Worm (Caenorhabditis elegans) whole organism, L1 larva: Measurements from ENCODE around the gene pqm-1.

Experiments used
- C16A3.4 ChIP-seq: fragments of 150-350 bp; optimal IDR thresholded peaks from 2 replicates; lab custom pipeline; 2014; ENCODE audit warnings: missing biosample characterization, missing genetic modification characterization
- C34B4.2 ChIP-seq: sonication (generic microtip); optimal IDR thresholded peaks from 2 replicates; lab custom pipeline; 2017; ENCODE audit warnings: mild to moderate bottlenecking, missing genetic modification characterization, missing compliant biosample characterization
- F16B12.6 ChIP-seq: fragments of 150-350 bp; optimal IDR thresholded peaks from 2 replicates; lab custom pipeline; 2014; ENCODE audit warnings: missing biosample characterization, missing genetic modification characterization
- aha-1 ChIP-seq: fragments of 150-350 bp; optimal IDR thresholded peaks from 2 replicates; lab custom pipeline; 2014; ENCODE audit warnings: missing biosample characterization, missing genetic modification characterization
- aly-2 ChIP-seq: fragments of 150-350 bp; optimal IDR thresholded peaks from 2 replicates; lab custom pipeline; 2014; ENCODE audit warnings: missing biosample characterization, missing genetic modification characterization
- ama-1 ChIP-seq: fragments of 150-350 bp; optimal IDR thresholded peaks from 2 replicates; lab custom pipeline; 2014
- blmp-1 ChIP-seq: fragments of 150-350 bp; optimal IDR thresholded peaks from 2 replicates; lab custom pipeline; 2014; ENCODE audit warnings: missing biosample characterization, missing genetic modification characterization
- ceh-82 ChIP-seq, 3 experiments: fragments of 150-350 bp in 1 of 3; sonication (generic microtip) in 2 of 3; optimal IDR thresholded peaks; 2 replicates each; lab custom pipeline; 2014 to 2017; ENCODE audit warnings: missing biosample characterization in 3 of 3, missing genetic modification characterization in 3 of 3
- ceh-88 ChIP-seq: fragments of 200-800 bp; sonication (Bioruptor generic); IDR thresholded peaks from 2 replicates; pipeline ENCODE4 v1.3.6; 2022; ENCODE audit warnings: missing genetic modification characterization, missing compliant biosample characterization
- ces-1 ChIP-seq: fragments of 150-350 bp; optimal IDR thresholded peaks from 2 replicates; lab custom pipeline; 2014; ENCODE audit warnings: missing biosample characterization, missing genetic modification reagents, missing genetic modification characterization
- efl-1 ChIP-seq, 4 experiments: fragments of 150-350 bp; optimal IDR thresholded peaks in 3 of 4; peaks in 1 of 4; 1 replicate in 1 of 4; 2 replicates in 3 of 4; lab custom pipeline; 2014; ENCODE audit warnings: missing biosample characterization in 2 of 4, missing genetic modification characterization in 2 of 4, missing genetic modification reagents in 2 of 4
- efl-3 ChIP-seq: fragments of 200-800 bp; sonication (Bioruptor generic); optimal IDR thresholded peaks from 2 replicates; lab custom pipeline; 2018; ENCODE audit warnings: mild to moderate bottlenecking, missing genetic modification characterization, missing compliant biosample characterization
- egl-27 ChIP-seq, 2 experiments: fragments of 150-350 bp in 1 of 2; sonication (generic microtip); optimal IDR thresholded peaks; 3 replicates each; lab custom pipeline; 2017 to 2018; ENCODE audit warnings: missing biosample characterization in 2 of 2, missing genetic modification characterization in 2 of 2, missing genetic modification reagents in 2 of 2
- elt-2 ChIP-seq: sonication (generic microtip); optimal IDR thresholded peaks from 2 replicates; lab custom pipeline; 2016; ENCODE audit warnings: missing genetic modification characterization, mild to moderate bottlenecking, inconsistent platforms, missing compliant biosample characterization, missing genetic modification reagents
- elt-3 ChIP-seq, 6 experiments: fragments of 150-350 bp in 1 of 6; sonication (generic microtip); optimal IDR thresholded peaks; 2 replicates each; lab custom pipeline; 2017 to 2018; ENCODE audit warnings: missing biosample characterization in 6 of 6, missing genetic modification characterization in 6 of 6, inconsistent platforms in 1 of 6
- fkh-4 ChIP-seq: sonication (generic microtip); optimal IDR thresholded peaks from 2 replicates; lab custom pipeline; 2016; ENCODE audit warnings: missing compliant biosample characterization, missing genetic modification characterization, borderline replicate concordance
- fkh-8 ChIP-seq: sonication (generic microtip); optimal IDR thresholded peaks from 2 replicates; lab custom pipeline; 2016; ENCODE audit warnings: mild to moderate bottlenecking, missing genetic modification characterization, missing compliant biosample characterization
- fos-1 ChIP-seq: fragments of 150-350 bp; optimal IDR thresholded peaks from 2 replicates; lab custom pipeline; 2014; ENCODE audit warnings: missing biosample characterization, missing genetic modification characterization
- grh-1 ChIP-seq: fragments of 200-800 bp; sonication (Bioruptor generic); IDR thresholded peaks from 2 replicates; pipeline ENCODE4 v1.3.6; 2022; ENCODE audit warnings: missing genetic modification reagents, missing genetic modification characterization, missing compliant biosample characterization
- hlh-17 ChIP-seq: fragments of 200-800 bp; sonication (Bioruptor generic); optimal IDR thresholded peaks from 2 replicates; lab custom pipeline; 2018; ENCODE audit warnings: missing genetic modification characterization, mild to moderate bottlenecking, missing compliant biosample characterization, moderate library complexity, borderline replicate concordance
- lin-14 ChIP-seq: fragments of 200-800 bp; sonication (Bioruptor generic); optimal IDR thresholded peaks from 2 replicates; lab custom pipeline; 2018; ENCODE audit warnings: mild to moderate bottlenecking, missing genetic modification characterization, moderate library complexity, missing compliant biosample characterization
- lin-35 ChIP-seq, 2 experiments: fragments of 150-350 bp; optimal IDR thresholded peaks; 2 replicates each; lab custom pipeline; 2014; ENCODE audit warnings: missing biosample characterization in 2 of 2, missing genetic modification characterization in 2 of 2, missing genetic modification reagents in 2 of 2
- lsy-2 ChIP-seq, 2 experiments: fragments of 150-350 bp; optimal IDR thresholded peaks; 2 replicates each; lab custom pipeline; 2014; ENCODE audit warnings: missing biosample characterization in 2 of 2, missing genetic modification characterization in 2 of 2
- mdl-1 ChIP-seq, 2 experiments: fragments of 150-350 bp; optimal IDR thresholded peaks; 2 replicates each; lab custom pipeline; 2014 to 2017; ENCODE audit warnings: missing biosample characterization in 2 of 2, missing genetic modification characterization in 2 of 2, inconsistent platforms in 1 of 2
- mep-1 ChIP-seq: fragments of 150-350 bp; optimal IDR thresholded peaks from 2 replicates; lab custom pipeline; 2014; ENCODE audit warnings: missing biosample characterization, missing genetic modification characterization
- nhr-12 ChIP-seq: sonication (generic microtip); optimal IDR thresholded peaks from 2 replicates; lab custom pipeline; 2017; ENCODE audit warnings: missing biosample characterization, missing genetic modification characterization
- nhr-20 ChIP-seq: sonication (generic microtip); optimal IDR thresholded peaks from 2 replicates; lab custom pipeline; 2016; ENCODE audit warnings: mild to moderate bottlenecking, missing genetic modification characterization, missing compliant biosample characterization
- nhr-47 ChIP-seq: sonication (generic microtip); optimal IDR thresholded peaks from 2 replicates; lab custom pipeline; 2016; ENCODE audit warnings: mild to moderate bottlenecking, missing genetic modification characterization, moderate library complexity, missing compliant biosample characterization
- nhr-77 ChIP-seq: fragments of 150-350 bp; optimal IDR thresholded peaks from 2 replicates; lab custom pipeline; 2014; ENCODE audit warnings: missing biosample characterization, missing genetic modification characterization
- nhr-84 ChIP-seq: sonication (generic microtip); optimal IDR thresholded peaks from 2 replicates; lab custom pipeline; 2017; ENCODE audit warnings: missing biosample characterization, missing genetic modification characterization
- nhr-85 ChIP-seq: sonication (generic microtip); peaks from one replicate; lab custom pipeline; 2016; ENCODE audit warnings: missing genetic modification characterization, inconsistent platforms, missing compliant biosample characterization
- nhr-90 ChIP-seq: sonication (generic microtip); optimal IDR thresholded peaks from 2 replicates; lab custom pipeline; 2016; ENCODE audit warnings: mild to moderate bottlenecking, missing genetic modification characterization, missing compliant biosample characterization; ENCODE audit not compliant: poor library complexity
- pag-3 ChIP-seq: sonication (generic microtip); optimal IDR thresholded peaks from 2 replicates; lab custom pipeline; 2017; ENCODE audit warnings: missing genetic modification characterization, mild to moderate bottlenecking, missing compliant biosample characterization, antibody characterized with exemption, borderline replicate concordance; ENCODE audit not compliant: insufficient read depth
- pax-3 ChIP-seq: fragments of 200-800 bp; sonication (Bioruptor generic); optimal IDR thresholded peaks from 2 replicates; lab custom pipeline; 2018; ENCODE audit warnings: mild to moderate bottlenecking, missing genetic modification characterization, moderate library complexity, missing compliant biosample characterization
- pqm-1 ChIP-seq: sonication (generic microtip); optimal IDR thresholded peaks from 3 replicates; lab custom pipeline; 2017; ENCODE audit warnings: missing biosample characterization, missing genetic modification characterization
- snpc-4 ChIP-seq: fragments of 150-350 bp; optimal IDR thresholded peaks from 2 replicates; lab custom pipeline; 2014; ENCODE audit warnings: missing biosample characterization, missing genetic modification characterization
- sptf-1 ChIP-seq: fragments of 150-350 bp; optimal IDR thresholded peaks from 2 replicates; lab custom pipeline; 2014; ENCODE audit warnings: missing biosample characterization, missing genetic modification characterization
- tbx-2 ChIP-seq: sonication (generic microtip); optimal IDR thresholded peaks from 2 replicates; lab custom pipeline; 2016; ENCODE audit warnings: missing genetic modification characterization, missing compliant biosample characterization
- unc-130 ChIP-seq: fragments of 150-350 bp; optimal IDR thresholded peaks from 2 replicates; lab custom pipeline; 2017; ENCODE audit warnings: missing biosample characterization, missing genetic modification characterization, inconsistent platforms
- unc-62 ChIP-seq: fragments of 150-350 bp; optimal IDR thresholded peaks from 2 replicates; lab custom pipeline; 2014; ENCODE audit warnings: missing biosample characterization, missing genetic modification reagents, missing genetic modification characterization
- unc-86 ChIP-seq: sonication (generic microtip); optimal IDR thresholded peaks from 2 replicates; lab custom pipeline; 2016; ENCODE audit warnings: missing genetic modification characterization, missing compliant biosample characterization
- unc-98 ChIP-seq: fragments of 200-800 bp; sonication (Bioruptor generic); IDR thresholded peaks from 2 replicates; pipeline ENCODE4 v1.3.6; 2022; ENCODE audit warnings: missing genetic modification characterization, missing compliant biosample characterization
- xbp-1 ChIP-seq: sonication (generic microtip); optimal IDR thresholded peaks from 2 replicates; lab custom pipeline; 2016; ENCODE audit warnings: missing genetic modification characterization, missing compliant biosample characterization
- zip-4 ChIP-seq: fragments of 200-800 bp; sonication (Bioruptor generic); optimal IDR thresholded peaks from 2 replicates; lab custom pipeline; 2018; ENCODE audit warnings: mild to moderate bottlenecking, missing genetic modification characterization, moderate library complexity, missing compliant biosample characterization
- ztf-4 ChIP-seq: fragments of 150-350 bp; optimal IDR thresholded peaks from 2 replicates; lab custom pipeline; 2014; ENCODE audit warnings: missing biosample characterization, missing genetic modification characterization

Gene pqm-1

ce11 chrII:11163291-11163690 is 10.9 kb upstream of the pqm-1 start (continued):
- TF ChIP-seq grh-1 (GFP tag; lab: Robert Waterston, UW): no peak
- TF ChIP-seq blmp-1: peak; percentile 81
- TF ChIP-seq elt-3 (tag; optimal IDR thresholded peaks at IDR 0.05; lab: Kevin White, UChicago): peak in 2 of 6 experiments; percentile 54 to 90
- no peak for TF ChIP-seq nhr-84
- no peak for TF ChIP-seq aha-1
- no peak for TF ChIP-seq snpc-4 (tag; lab: Kevin White, UChicago)
- no peak for TF ChIP-seq hlh-17 (GFP tag; lab: Kevin White, UChicago)
- no peak for TF ChIP-seq ztf-4 (tag; lab: Kevin White, UChicago)
- no peak for TF ChIP-seq sptf-1 (tag; lab: Kevin White, UChicago)
- TF ChIP-seq zip-4 (GFP tag; lab: Kevin White, UChicago): no peak
- TF ChIP-seq unc-130: no peak
- no peak for TF ChIP-seq efl-3 (GFP tag; lab: Kevin White, UChicago)

- TF ChIP-seq blmp-1 (peak; percentile 79), elt-3 (tag; optimal IDR thresholded peaks at IDR 0.05; lab: Kevin White, UChicago) (peak in 2 of 6 experiments; percentile 2 to 54), unc-98 (GFP tag; lab: Robert Waterston, UW) (no peak)
Measured at ce11 chrII:11162390-11162789, 10.0 kb upstream of the pqm-1 start, which contains the start of gene ptr-13. Gene ptr-13 (minus strand): TSS chrII:11162481.

DNA sequence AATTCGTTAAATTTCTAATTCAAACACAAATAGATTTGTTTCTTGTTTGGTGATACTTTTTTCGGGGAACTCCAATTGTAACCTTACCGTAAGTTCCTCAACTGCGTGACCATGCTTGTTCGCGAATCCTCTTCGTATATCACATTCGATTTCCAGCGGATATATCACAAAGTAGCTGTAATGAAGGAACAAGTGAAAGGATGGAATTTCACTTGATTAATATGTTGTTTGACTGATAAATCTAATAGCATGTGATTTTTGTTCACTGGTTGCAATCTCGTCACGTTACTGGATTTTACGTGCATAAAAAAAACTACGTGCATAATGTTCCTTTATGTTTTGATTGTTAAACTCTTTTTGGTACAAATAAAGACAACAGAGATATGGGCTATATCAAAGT is 9.3 kb upstream of the pqm-1 start:
- TF ChIP-seq blmp-1 (peak; percentile 55), elt-3 (tag; optimal IDR thresholded peaks at IDR 0.05; lab: Kevin White, UChicago) (peak in 1 of 6 experiments; percentile 11), pqm-1 (tag; lab: Kevin White, UChicago) (no peak)
- TF ChIP-seq, all 84 proteins: peak for 2

DNA sequence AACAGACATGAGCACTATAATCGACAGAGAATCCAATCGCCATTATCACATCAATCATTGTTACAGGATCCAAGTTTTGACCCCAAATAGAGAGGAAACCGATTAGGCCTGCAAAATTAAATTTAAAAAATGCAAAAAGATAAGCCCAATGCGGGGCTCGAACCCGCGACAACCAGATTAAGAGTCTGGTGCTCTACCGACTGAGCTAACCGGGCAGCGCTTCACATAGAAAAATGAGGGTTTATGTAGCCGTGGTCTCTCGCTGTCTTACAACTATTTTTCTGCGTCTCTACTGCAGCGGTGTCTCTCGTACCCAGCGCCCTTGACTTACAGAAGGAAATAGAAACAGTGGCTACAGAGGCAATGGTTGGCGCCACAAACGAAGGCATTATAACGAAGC is 5.3 kb upstream of the pqm-1 start:
- TF ChIP-seq ceh-82 (tag; optimal IDR thresholded peaks at IDR 0.05; lab: Kevin White, UChicago) (peak; percentile 12 to 36 (median 30)), xbp-1 (tag; lab: Kevin White, UChicago) (peak; percentile 42), ceh-88 (GFP tag; lab: Robert Waterston, UW) (no peak), sptf-1 (tag; lab: Kevin White, UChicago) (no peak), blmp-1 (no peak), nhr-47 (tag; lab: Kevin White, UChicago) (peak; percentile 70), mep-1 (tag; lab: Kevin White, UChicago) (peak; percentile 22), C16A3.4 (tag; lab: Kevin White, UChicago) (peak; percentile 53), nhr-90 (tag; lab: Kevin White, UChicago) (peak; percentile 61), lin-35 (GFP tag; optimal IDR thresholded peaks at IDR 0.05; lab: Kevin White, UChicago) (peak; percentile 47 to 69), lin-14 (GFP tag; lab: Kevin White, UChicago) (peak; percentile 56), nhr-12 (tag; lab: Kevin White, UChicago) (no peak), nhr-85 (tag; lab: Kevin White, UChicago) (peak; percentile 77), ces-1 (GFP tag; lab: Kevin White, UChicago) (no peak), nhr-20 (tag; lab: Kevin White, UChicago) (peak; percentile 63), fkh-4 (tag; lab: Kevin White, UChicago) (no peak), grh-1 (GFP tag; lab: Robert Waterston, UW) (peak; percentile 48; the same call in 1 of the 2 replicates), tbx-2 (tag; lab: Kevin White, UChicago) (peak; percentile 57), aly-2 (tag; lab: Kevin White, UChicago) (peak; percentile 47), pag-3 (tag; lab: Kevin White, UChicago) (no peak), unc-86 (tag; lab: Kevin White, UChicago) (peak; percentile 14), elt-2 (tag; lab: Kevin White, UChicago) (peak; percentile 53), fos-1 (tag; lab: Kevin White, UChicago) (peak; percentile 21), snpc-4 (tag; lab: Kevin White, UChicago) (peak; percentile 59), lsy-2 (tag; optimal IDR thresholded peaks at IDR 0.05; lab: Kevin White, UChicago) (peak; percentile 34 to 62), egl-27 (tag; optimal IDR thresholded peaks at IDR 0.05; lab: Kevin White, UChicago) (no peak), fkh-8 (tag; lab: Kevin White, UChicago) (peak; percentile 35), mdl-1 (tag; optimal IDR thresholded peaks at IDR 0.05; lab: Kevin White, UChicago) (peak in 1 of 2 experiments; percentile 3), nhr-77 (tag; lab: Kevin White, UChicago) (peak; percentile 21), pax-3 (tag; lab: Kevin White, UChicago) (no peak), efl-1 (optimal IDR thresholded peaks at IDR 0.05; lab: Kevin White, UChicago) (peak; percentile 42 to 52), efl-1 (GFP tag; optimal IDR thresholded peaks at IDR 0.05 in 1 of 2; lab: Kevin White, UChicago) (peak; percentile 40 to 95), F16B12.6 (tag; lab: Kevin White, UChicago) (peak; percentile 5), ama-1 (lab: Kevin White, UChicago) (no peak), elt-3 (tag; optimal IDR thresholded peaks at IDR 0.05; lab: Kevin White, UChicago) (peak in 2 of 6 experiments; percentile 6 to 27), C34B4.2 (no peak), unc-62 (no peak)
